Worm (Caenorhabditis elegans) whole organism, young adult: ENCODE data around the gene csn-5.

ENCODE experiments used
- F52B5.7 ChIP-seq: sonication (generic microtip); optimal IDR thresholded peaks from 2 replicates; lab custom pipeline; 2016; ENCODE audit warnings: mild to moderate bottlenecking, missing genetic modification characterization, missing compliant biosample characterization
- F57A8.1 ChIP-seq: fragments of 200-800 bp; sonication (Bioruptor generic); optimal IDR thresholded peaks from 2 replicates; lab custom pipeline; 2018; ENCODE audit warnings: mild to moderate bottlenecking, missing genetic modification characterization, moderate library complexity, missing compliant biosample characterization
- ama-1 ChIP-seq, 3 experiments: fragments of 150-350 bp in 1 of 3; sonication (generic microtip) in 2 of 3; optimal IDR thresholded peaks; 2 replicates each; lab custom pipeline; 2014 to 2018; ENCODE audit warnings: missing biosample characterization in 2 of 3, missing genetic modification characterization in 2 of 3, missing genetic modification reagents in 2 of 3
- attf-6 ChIP-seq: fragments of 200-800 bp; sonication (Bioruptor generic); IDR thresholded peaks from 2 replicates; pipeline ENCODE4 v1.3.6; 2022; ENCODE audit warnings: missing genetic modification reagents, missing genetic modification characterization, missing compliant biosample characterization
- ets-4 ChIP-seq: fragments of 200-800 bp; sonication (Bioruptor generic); optimal IDR thresholded peaks from 2 replicates; lab custom pipeline; 2018; ENCODE audit warnings: mild to moderate bottlenecking, missing genetic modification characterization, missing compliant biosample characterization
- madf-6 ChIP-seq: fragments of 200-800 bp; sonication (Bioruptor generic); IDR thresholded peaks from 2 replicates; pipeline ENCODE4 v1.3.6; 2022; ENCODE audit warnings: missing genetic modification reagents, missing genetic modification characterization, missing compliant biosample characterization
- pha-4 ChIP-seq: fragments of 150-350 bp; sonication (generic microtip); optimal IDR thresholded peaks from 2 replicates; lab custom pipeline; 2014; ENCODE audit warnings: missing biosample characterization, missing genetic modification reagents, missing genetic modification characterization
- snpc-4 ChIP-seq, 5 experiments: fragments of 150-350 bp in 1 of 5; sonication (generic microtip) in 4 of 5; optimal IDR thresholded peaks; 2 replicates each; lab custom pipeline; 2014 to 2018; ENCODE audit warnings: missing genetic modification characterization in 5 of 5, missing biosample characterization in 3 of 5, antibody characterized with exemption in 2 of 5, mild to moderate bottlenecking in 2 of 5, missing compliant biosample characterization in 2 of 5, missing genotype in 2 of 5, moderate library complexity in 2 of 5, missing genetic modification reagents in 1 of 5
- unc-62 ChIP-seq: fragments of 150-350 bp; optimal IDR thresholded peaks from 2 replicates; lab custom pipeline; 2014; ENCODE audit warnings: missing biosample characterization, missing genetic modification reagents, missing genetic modification characterization

- no peak for TF ChIP-seq pha-4 (tag; lab: Kevin White, UChicago)
- TF ChIP-seq snpc-4 (GFP tag; optimal IDR thresholded peaks at IDR 0.05; lab: Kevin White, UChicago), result no peak
- TF ChIP-seq snpc-4 (tag; optimal IDR thresholded peaks at IDR 0.05; lab: Kevin White, UChicago), result no peak
- TF ChIP-seq attf-6 (GFP tag; lab: Robert Waterston, UW), result no peak
- TF ChIP-seq ets-4, result no peak
- TF ChIP-seq madf-6 (GFP tag; lab: Robert Waterston, UW), result no peak
- TF ChIP-seq F57A8.1 (GFP tag; lab: Kevin White, UChicago), result no peak
- TF ChIP-seq ama-1 (optimal IDR thresholded peaks at IDR 0.05; lab: Kevin White, UChicago), result no peak
- no peak for TF ChIP-seq ama-1 (GFP tag; optimal IDR thresholded peaks at IDR 0.05; lab: Kevin White, UChicago)
- TF ChIP-seq unc-62 (GFP tag; lab: Kevin White, UChicago), result no peak
- no peak for TF ChIP-seq F52B5.7 (tag; lab: Kevin White, UChicago)
These were observed 34.7 kb upstream of the csn-5 start, which contains the start of gene C39H7.4 for ce11 chrIV:5614558-5615026.
